Worm (Caenorhabditis elegans): Measurements from ENCODE around the gene Y37E11AM.2.

ce11 chrIV:3733287-3733686, 8.0 kb upstream of the Y37E11AM.2 start:
- TF ChIP-seq ztf-11 (tag; optimal IDR thresholded peaks at IDR 0.05) (no peak), sptf-1 (tag; optimal IDR thresholded peaks at IDR 0.05) (no peak), lin-15B (tag; optimal IDR thresholded peaks at IDR 0.05) (no peak), fos-1 (tag; optimal IDR thresholded peaks at IDR 0.05) (no peak), skn-1 (tag; optimal IDR thresholded peaks at IDR 0.05) (no peak), nhr-20 (tag; optimal IDR thresholded peaks at IDR 0.05) (no peak), lin-39 (tag; optimal IDR thresholded peaks at IDR 0.05) (no peak), lsy-2 (tag; optimal IDR thresholded peaks at IDR 0.05) (no peak)

All from whole organism, L1 larva.